Worm (Caenorhabditis elegans) whole organism, mixed stage, embryonic: Measurements from ENCODE around the gene srh-17.

ENCODE experiments used
- elt-3 ChIP-seq: fragments of 150-350 bp; optimal IDR thresholded peaks from 2 replicates; lab custom pipeline; 2014; ENCODE audit warnings: missing biosample characterization, missing genetic modification characterization
- ham-2 ChIP-seq: fragments of 200-800 bp; sonication (Bioruptor generic); optimal IDR thresholded peaks from 2 replicates; lab custom pipeline; 2018; ENCODE audit warnings: mild to moderate bottlenecking, missing genetic modification characterization, missing compliant biosample characterization
- mep-1 ChIP-seq: fragments of 150-350 bp; optimal IDR thresholded peaks from 2 replicates; lab custom pipeline; 2017; ENCODE audit warnings: missing biosample characterization, missing genetic modification reagents, missing genetic modification characterization, inconsistent platforms
- nhr-12 ChIP-seq: fragments of 150-350 bp; optimal IDR thresholded peaks from 2 replicates; lab custom pipeline; 2014; ENCODE audit warnings: missing biosample characterization, missing genetic modification characterization
- nhr-28 ChIP-seq: fragments of 150-350 bp; optimal IDR thresholded peaks from 2 replicates; lab custom pipeline; 2014; ENCODE audit warnings: missing biosample characterization, missing genetic modification characterization
- nhr-76 ChIP-seq: sonication (generic microtip); optimal IDR thresholded peaks from 2 replicates; lab custom pipeline; 2017; ENCODE audit warnings: missing biosample characterization, missing genetic modification characterization
- pha-4 ChIP-seq: fragments of 150-350 bp; optimal IDR thresholded peaks from 2 replicates; lab custom pipeline; 2018; ENCODE audit warnings: missing biosample characterization, missing genetic modification reagents, missing genetic modification characterization
- snpc-4 ChIP-seq: fragments of 150-350 bp; optimal IDR thresholded peaks from 2 replicates; lab custom pipeline; 2014; ENCODE audit warnings: missing biosample characterization, missing genetic modification characterization
- unc-39 ChIP-seq: fragments of 150-350 bp; optimal IDR thresholded peaks from 2 replicates; lab custom pipeline; 2014; ENCODE audit warnings: missing biosample characterization, missing genetic modification characterization
- unc-62 ChIP-seq: fragments of 150-350 bp; optimal IDR thresholded peaks from 2 replicates; lab custom pipeline; 2014; ENCODE audit warnings: missing biosample characterization, missing genetic modification reagents, missing genetic modification characterization

DNA sequence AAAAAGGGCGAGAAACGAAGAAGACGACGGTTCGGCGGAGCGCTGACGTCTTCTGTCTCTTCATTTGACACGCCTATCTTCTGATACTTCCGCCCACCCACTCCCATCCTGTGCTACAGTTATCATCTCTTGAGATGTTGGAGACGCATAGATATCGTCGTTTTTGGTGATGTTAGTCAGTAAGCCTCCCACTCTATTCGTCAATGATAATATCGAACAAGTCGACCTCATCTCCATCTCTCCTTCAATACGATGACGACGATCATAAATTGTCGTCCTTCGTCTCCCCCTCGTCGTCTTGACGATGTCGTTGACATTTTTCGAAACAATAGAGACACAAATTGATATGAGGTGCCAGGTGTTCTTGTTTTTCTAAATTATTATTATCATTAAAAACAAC lies 3.0 kb upstream of the srh-17 start, which contains the start of gene slc-25A29:
- TF ChIP-seq unc-62 (GFP tag; lab: Kevin White, UChicago) (no peak), elt-3 (tag; lab: Kevin White, UChicago) (no peak), nhr-12 (no peak), pha-4 (no peak), nhr-28 (tag; lab: Kevin White, UChicago) (no peak), snpc-4 (tag; lab: Kevin White, UChicago) (no peak), unc-39 (no peak), mep-1 (no peak), nhr-76 (tag; lab: Kevin White, UChicago) (no peak), ham-2 (GFP tag; lab: Kevin White, UChicago) (no peak)
